Worm (Caenorhabditis elegans): ENCODE measurements around the gene pcdr-1.
A peak's percentile ranks its signal among the peaks of the same experiment; 100 is the strongest.

pcdr-1 gene

DNA sequence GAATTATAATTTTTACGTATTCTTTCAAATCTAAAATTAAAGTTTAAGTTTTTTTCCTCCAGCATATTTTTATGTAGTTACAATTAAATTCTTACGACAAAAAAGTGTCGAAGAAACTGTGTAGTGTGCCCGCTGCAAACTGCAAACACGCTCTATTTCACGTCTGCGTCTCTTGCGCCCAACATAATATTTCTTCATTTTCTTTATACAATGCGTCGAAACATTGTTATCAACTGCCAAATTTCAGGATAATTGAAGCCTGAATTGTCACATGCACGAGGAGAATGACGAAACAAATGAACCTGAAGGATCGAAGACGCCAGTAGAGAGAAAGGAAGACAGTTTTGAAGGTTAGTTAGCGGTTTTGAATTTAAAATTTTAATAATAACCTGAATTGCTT is 22.7 kb downstream of the pcdr-1 start, which contains the start of gene C03H12.1 (continued):
- TF ChIP-seq dve-1 (tag; optimal IDR thresholded peaks at IDR 0.05; ENCODE audit: insufficient read depth) (peak; percentile 71), ctbp-1 (GFP tag; IDR thresholded peaks at IDR 0.05) (no peak), ZK337.2 (GFP tag; IDR thresholded peaks at IDR 0.05) (no peak), dmd-9 (GFP tag; IDR thresholded peaks at IDR 0.05) (no peak), tra-1 (GFP tag; IDR thresholded peaks at IDR 0.05) (no peak), dmd-8 (GFP tag; IDR thresholded peaks at IDR 0.05) (no peak), nhr-42 (GFP tag; IDR thresholded peaks at IDR 0.05) (no peak), attf-4 (tag; optimal IDR thresholded peaks at IDR 0.05) (no peak), mdl-1 (tag; optimal IDR thresholded peaks at IDR 0.05) (peak in 1 of 2 experiments; percentile 31), unc-130 (GFP tag; optimal IDR thresholded peaks at IDR 0.05) (no peak), F37D6.2 (tag; optimal IDR thresholded peaks at IDR 0.05) (no peak), saeg-2 (GFP tag; IDR thresholded peaks at IDR 0.05) (no peak), daf-12 (tag; optimal IDR thresholded peaks at IDR 0.05) (no peak), nhr-102 (tag; optimal IDR thresholded peaks at IDR 0.05) (no peak), zip-2 (tag; optimal IDR thresholded peaks at IDR 0.05) (no peak), nhr-41 (GFP tag; IDR thresholded peaks at IDR 0.05) (no peak), hlh-30 (tag; optimal IDR thresholded peaks at IDR 0.05; ENCODE audit: insufficient read depth) (peak; percentile 70), spr-3 (GFP tag; optimal IDR thresholded peaks at IDR 0.05) (no peak), zag-1 (tag; optimal IDR thresholded peaks at IDR 0.05) (no peak), nhr-237 (tag; optimal IDR thresholded peaks at IDR 0.05) (no peak), rbr-2 (tag; optimal IDR thresholded peaks at IDR 0.05) (no peak), mdt-29 (GFP tag; IDR thresholded peaks at IDR 0.05) (no peak), skn-1 (tag; optimal IDR thresholded peaks at IDR 0.05) (no peak), set-16 (GFP tag; IDR thresholded peaks at IDR 0.05) (no peak), madf-9 (GFP tag; conservative IDR thresholded peaks at IDR 0.05) (no peak), aha-1 (tag) (no peak), pha-4 (GFP tag; IDR thresholded peaks at IDR 0.05) (no peak), pha-4 (tag; optimal IDR thresholded peaks at IDR 0.05) (no peak), ceh-82 (tag; optimal IDR thresholded peaks at IDR 0.05) (no peak), lin-15B (tag; optimal IDR thresholded peaks at IDR 0.05) (no peak), ceh-62 (tag; optimal IDR thresholded peaks at IDR 0.05) (no peak), fos-1 (tag; optimal IDR thresholded peaks at IDR 0.05) (no peak), mxl-3 (GFP tag; optimal IDR thresholded peaks at IDR 0.05) (peak; percentile 34), nhr-11 (tag; optimal IDR thresholded peaks at IDR 0.05) (no peak), nhr-76 (tag; optimal IDR thresholded peaks at IDR 0.05) (no peak), nhr-48 (tag; optimal IDR thresholded peaks at IDR 0.05) (peak; percentile 24), dmd-6 (GFP tag; IDR thresholded peaks at IDR 0.05) (peak; percentile 75), lir-3 (tag; optimal IDR thresholded peaks at IDR 0.05) (no peak)

DNA sequence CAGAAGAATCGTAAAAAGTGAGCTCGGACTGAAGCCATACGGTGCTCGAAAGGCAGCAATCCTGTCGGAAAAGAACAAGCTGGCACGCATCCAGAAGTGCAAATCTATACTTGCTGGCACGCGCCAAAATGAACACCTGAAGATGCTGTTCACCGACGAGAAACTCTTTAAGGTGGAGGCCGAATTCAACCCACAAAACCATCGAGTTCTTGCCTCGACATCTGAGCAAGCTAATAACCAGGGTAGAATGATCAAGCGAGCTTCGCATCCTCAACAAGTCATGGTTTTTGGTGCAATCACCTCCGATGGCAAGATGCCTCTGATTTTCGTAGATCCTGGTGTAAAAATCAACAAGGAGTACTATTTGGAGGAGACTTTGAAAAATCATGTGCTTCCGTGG is 26.9 kb downstream of the pcdr-1 start:
- TF ChIP-seq mxl-3 (GFP tag; optimal IDR thresholded peaks at IDR 0.05) (no peak), unc-62 (GFP tag; optimal IDR thresholded peaks at IDR 0.05 in 1 of 2) (peak in 1 of 2 experiments; percentile 96), unc-62 (tag; optimal IDR thresholded peaks at IDR 0.05) (no peak)

DNA sequence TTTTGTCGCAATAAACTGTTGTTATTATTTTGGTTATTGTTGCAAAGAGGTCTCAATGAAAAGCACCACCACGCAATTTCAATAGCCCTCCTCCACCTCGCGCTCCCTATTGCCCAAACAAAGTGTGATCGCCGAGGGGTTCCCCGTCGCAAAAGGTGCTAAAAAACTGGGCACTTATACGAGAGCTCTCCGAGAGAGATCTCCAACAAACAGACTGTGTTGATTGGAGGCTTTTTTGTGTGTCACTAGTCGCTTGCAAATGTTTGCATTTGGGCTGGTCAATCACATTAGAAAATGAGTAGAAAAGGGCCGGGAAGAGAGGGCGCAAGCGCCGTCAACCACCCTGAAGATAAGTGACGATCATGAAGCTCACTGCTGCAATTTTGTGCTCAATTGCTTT is 29.8 kb downstream of the pcdr-1 start, which contains the start of gene ZK662.2:
Gene ZK662.2 (plus strand): TSS at position 301 of the 400 bp plus-strand sequence.
- TF ChIP-seq ceh-82 (tag; optimal IDR thresholded peaks at IDR 0.05), result no peak
- TF ChIP-seq F44E2.7 (GFP tag; IDR thresholded peaks at IDR 0.05), result 0 out of 2 replicates have a peak, but pooled peaks have one; percentile 8
